Worm (Caenorhabditis elegans) whole organism, L1 larva: ENCODE measurements around the gene gpd-1.

ENCODE experiments used
- C16A3.4 ChIP-seq: fragments of 150-350 bp; optimal IDR thresholded peaks from 2 replicates; lab custom pipeline; 2014; ENCODE audit warnings: missing biosample characterization, missing genetic modification characterization
- F16B12.6 ChIP-seq: fragments of 150-350 bp; optimal IDR thresholded peaks from 2 replicates; lab custom pipeline; 2014; ENCODE audit warnings: missing biosample characterization, missing genetic modification characterization
- alr-1 ChIP-seq: fragments of 200-800 bp; sonication (Bioruptor generic); optimal IDR thresholded peaks from 2 replicates; lab custom pipeline; 2018; ENCODE audit warnings: borderline replicate concordance, mild to moderate bottlenecking, missing genetic modification characterization, missing compliant biosample characterization
- aly-2 ChIP-seq: fragments of 150-350 bp; optimal IDR thresholded peaks from 2 replicates; lab custom pipeline; 2014; ENCODE audit warnings: missing biosample characterization, missing genetic modification characterization
- ama-1 ChIP-seq: fragments of 150-350 bp; optimal IDR thresholded peaks from 2 replicates; lab custom pipeline; 2014
- blmp-1 ChIP-seq: fragments of 150-350 bp; optimal IDR thresholded peaks from 2 replicates; lab custom pipeline; 2014; ENCODE audit warnings: missing biosample characterization, missing genetic modification characterization
- ceh-8 ChIP-seq: fragments of 200-800 bp; sonication (Bioruptor generic); optimal IDR thresholded peaks from 2 replicates; lab custom pipeline; 2018; ENCODE audit warnings: mild to moderate bottlenecking, missing genetic modification characterization, moderate library complexity, missing compliant biosample characterization
- ceh-88 ChIP-seq: fragments of 200-800 bp; sonication (Bioruptor generic); IDR thresholded peaks from 2 replicates; pipeline ENCODE4 v1.3.6; 2022; ENCODE audit warnings: missing genetic modification characterization, missing compliant biosample characterization
- ces-1 ChIP-seq: fragments of 150-350 bp; optimal IDR thresholded peaks from 2 replicates; lab custom pipeline; 2014; ENCODE audit warnings: missing biosample characterization, missing genetic modification reagents, missing genetic modification characterization
- dpl-1 ChIP-seq, 3 experiments: fragments of 150-350 bp in 2 of 3; sonication (generic microtip) in 1 of 3; optimal IDR thresholded peaks; 2 replicates each; lab custom pipeline; 2014 to 2017; ENCODE audit warnings: missing biosample characterization in 3 of 3, missing genetic modification characterization in 3 of 3, missing genetic modification reagents in 3 of 3
- dsc-1 ChIP-seq: sonication (generic microtip); optimal IDR thresholded peaks from 2 replicates; lab custom pipeline; 2016; ENCODE audit warnings: mild to moderate bottlenecking, missing genetic modification characterization, missing compliant biosample characterization
- efl-1 ChIP-seq, 4 experiments: fragments of 150-350 bp; optimal IDR thresholded peaks in 3 of 4; peaks in 1 of 4; 1 replicate in 1 of 4; 2 replicates in 3 of 4; lab custom pipeline; 2014; ENCODE audit warnings: missing biosample characterization in 2 of 4, missing genetic modification characterization in 2 of 4, missing genetic modification reagents in 2 of 4
- egl-13 ChIP-seq: sonication (generic microtip); optimal IDR thresholded peaks from 2 replicates; lab custom pipeline; 2016; ENCODE audit warnings: missing genotype, missing genetic modification reagents, missing genetic modification characterization, missing compliant biosample characterization
- elt-3 ChIP-seq, 6 experiments: fragments of 150-350 bp in 1 of 6; sonication (generic microtip); optimal IDR thresholded peaks; 2 replicates each; lab custom pipeline; 2017 to 2018; ENCODE audit warnings: missing biosample characterization in 6 of 6, missing genetic modification characterization in 6 of 6, inconsistent platforms in 1 of 6
- fkh-10 ChIP-seq: sonication (generic microtip); optimal IDR thresholded peaks from 2 replicates; lab custom pipeline; 2017; ENCODE audit warnings: missing biosample characterization, missing genetic modification reagents, missing genetic modification characterization
- fkh-4 ChIP-seq: sonication (generic microtip); optimal IDR thresholded peaks from 2 replicates; lab custom pipeline; 2016; ENCODE audit warnings: missing compliant biosample characterization, missing genetic modification characterization, borderline replicate concordance
- fos-1 ChIP-seq: fragments of 150-350 bp; optimal IDR thresholded peaks from 2 replicates; lab custom pipeline; 2014; ENCODE audit warnings: missing biosample characterization, missing genetic modification characterization
- hlh-17 ChIP-seq: fragments of 200-800 bp; sonication (Bioruptor generic); optimal IDR thresholded peaks from 2 replicates; lab custom pipeline; 2018; ENCODE audit warnings: missing genetic modification characterization, mild to moderate bottlenecking, missing compliant biosample characterization, moderate library complexity, borderline replicate concordance
- hlh-4 ChIP-seq: sonication (generic microtip); optimal IDR thresholded peaks from 2 replicates; lab custom pipeline; 2016; ENCODE audit warnings: mild to moderate bottlenecking, missing genetic modification characterization, missing compliant biosample characterization
- jun-1 ChIP-seq: fragments of 150-350 bp; optimal IDR thresholded peaks from 2 replicates; lab custom pipeline; 2014; ENCODE audit warnings: missing biosample characterization, missing genetic modification reagents, missing genetic modification characterization
- lin-14 ChIP-seq: fragments of 200-800 bp; sonication (Bioruptor generic); optimal IDR thresholded peaks from 2 replicates; lab custom pipeline; 2018; ENCODE audit warnings: mild to moderate bottlenecking, missing genetic modification characterization, moderate library complexity, missing compliant biosample characterization
- lin-15B ChIP-seq: fragments of 150-350 bp; sonication (generic microtip); optimal IDR thresholded peaks from 3 replicates; lab custom pipeline; 2014; ENCODE audit warnings: missing biosample characterization, missing genetic modification characterization
- lsy-2 ChIP-seq, 2 experiments: fragments of 150-350 bp; optimal IDR thresholded peaks; 2 replicates each; lab custom pipeline; 2014; ENCODE audit warnings: missing biosample characterization in 2 of 2, missing genetic modification characterization in 2 of 2
- nhr-12 ChIP-seq: sonication (generic microtip); optimal IDR thresholded peaks from 2 replicates; lab custom pipeline; 2017; ENCODE audit warnings: missing biosample characterization, missing genetic modification characterization
- nhr-19 ChIP-seq: fragments of 200-800 bp; sonication (Bioruptor generic); conservative IDR thresholded peaks from 2 replicates; pipeline ENCODE4 v1.3.6; 2022; ENCODE audit warnings: missing genetic modification characterization, missing compliant biosample characterization
- nhr-28 ChIP-seq: fragments of 150-350 bp; optimal IDR thresholded peaks from 2 replicates; lab custom pipeline; 2014; ENCODE audit warnings: missing biosample characterization, missing genetic modification characterization
- nhr-76 ChIP-seq: sonication (generic microtip); optimal IDR thresholded peaks from 2 replicates; lab custom pipeline; 2017; ENCODE audit warnings: missing biosample characterization, missing genetic modification characterization
- nhr-85 ChIP-seq: sonication (generic microtip); peaks from one replicate; lab custom pipeline; 2016; ENCODE audit warnings: missing genetic modification characterization, inconsistent platforms, missing compliant biosample characterization
- nhr-90 ChIP-seq: sonication (generic microtip); optimal IDR thresholded peaks from 2 replicates; lab custom pipeline; 2016; ENCODE audit warnings: mild to moderate bottlenecking, missing genetic modification characterization, missing compliant biosample characterization; ENCODE audit not compliant: poor library complexity
- rnt-1 ChIP-seq: sonication (generic microtip); optimal IDR thresholded peaks from 2 replicates; lab custom pipeline; 2016; ENCODE audit warnings: mild to moderate bottlenecking, missing genetic modification characterization, moderate library complexity, missing compliant biosample characterization
- skn-1 ChIP-seq: fragments of 150-350 bp; optimal IDR thresholded peaks from 2 replicates; lab custom pipeline; 2014; ENCODE audit warnings: missing biosample characterization, missing genetic modification characterization
- snpc-4 ChIP-seq: fragments of 150-350 bp; optimal IDR thresholded peaks from 2 replicates; lab custom pipeline; 2014; ENCODE audit warnings: missing biosample characterization, missing genetic modification characterization
- snu-23 ChIP-seq: sonication (generic microtip); optimal IDR thresholded peaks from 2 replicates; lab custom pipeline; 2016; ENCODE audit warnings: missing genetic modification characterization, missing compliant biosample characterization
- sptf-1 ChIP-seq: fragments of 150-350 bp; optimal IDR thresholded peaks from 2 replicates; lab custom pipeline; 2014; ENCODE audit warnings: missing biosample characterization, missing genetic modification characterization
- sup-37 ChIP-seq: fragments of 200-800 bp; sonication (Bioruptor generic); optimal IDR thresholded peaks from 2 replicates; lab custom pipeline; 2018; ENCODE audit warnings: mild to moderate bottlenecking, missing genetic modification characterization, missing compliant biosample characterization
- swsn-7 ChIP-seq: sonication (generic microtip); optimal IDR thresholded peaks from 2 replicates; lab custom pipeline; 2016; ENCODE audit warnings: missing genetic modification characterization, missing compliant biosample characterization
- tbx-2 ChIP-seq: sonication (generic microtip); optimal IDR thresholded peaks from 2 replicates; lab custom pipeline; 2016; ENCODE audit warnings: missing genetic modification characterization, missing compliant biosample characterization
- tlp-1 ChIP-seq: fragments of 150-350 bp; optimal IDR thresholded peaks from 2 replicates; lab custom pipeline; 2014; ENCODE audit warnings: missing biosample characterization, missing genetic modification characterization
- unc-130 ChIP-seq: fragments of 150-350 bp; optimal IDR thresholded peaks from 2 replicates; lab custom pipeline; 2017; ENCODE audit warnings: missing biosample characterization, missing genetic modification characterization, inconsistent platforms
- unc-30 ChIP-seq: sonication (generic microtip); optimal IDR thresholded peaks from 2 replicates; lab custom pipeline; 2017; ENCODE audit warnings: missing biosample characterization, missing genetic modification characterization
- unc-62 ChIP-seq: fragments of 150-350 bp; optimal IDR thresholded peaks from 2 replicates; lab custom pipeline; 2014; ENCODE audit warnings: missing biosample characterization, missing genetic modification reagents, missing genetic modification characterization
- unc-86 ChIP-seq: sonication (generic microtip); optimal IDR thresholded peaks from 2 replicates; lab custom pipeline; 2016; ENCODE audit warnings: missing genetic modification characterization, missing compliant biosample characterization
- unc-98 ChIP-seq: fragments of 200-800 bp; sonication (Bioruptor generic); IDR thresholded peaks from 2 replicates; pipeline ENCODE4 v1.3.6; 2022; ENCODE audit warnings: missing genetic modification characterization, missing compliant biosample characterization
- vab-15 ChIP-seq: sonication (generic microtip); optimal IDR thresholded peaks from 2 replicates; lab custom pipeline; 2017; ENCODE audit warnings: missing genotype, mild to moderate bottlenecking, missing genetic modification characterization, missing compliant biosample characterization
- xbp-1 ChIP-seq: sonication (generic microtip); optimal IDR thresholded peaks from 2 replicates; lab custom pipeline; 2016; ENCODE audit warnings: missing genetic modification characterization, missing compliant biosample characterization
- zip-4 ChIP-seq: fragments of 200-800 bp; sonication (Bioruptor generic); optimal IDR thresholded peaks from 2 replicates; lab custom pipeline; 2018; ENCODE audit warnings: mild to moderate bottlenecking, missing genetic modification characterization, moderate library complexity, missing compliant biosample characterization
- ztf-11 ChIP-seq, 2 experiments: sonication (generic microtip); optimal IDR thresholded peaks; 2 replicates each; lab custom pipeline; 2016 to 2017; ENCODE audit warnings: missing genetic modification characterization in 2 of 2, missing biosample characterization in 1 of 2, missing compliant biosample characterization in 1 of 2
- ztf-4 ChIP-seq: fragments of 150-350 bp; optimal IDR thresholded peaks from 2 replicates; lab custom pipeline; 2014; ENCODE audit warnings: missing biosample characterization, missing genetic modification characterization

Gene gpd-1

ce11 chrII:10384680-10385383 is 9.1 kb upstream of the gpd-1 start, which contains the start of gene ztf-27 (continued):
- TF ChIP-seq lsy-2 (tag; optimal IDR thresholded peaks at IDR 0.05; lab: Kevin White, UChicago) = peak in 1 of 2 experiments; percentile 54
- TF ChIP-seq unc-86 (tag; lab: Kevin White, UChicago) = no peak
- peak; percentile 88 for TF ChIP-seq nhr-85 (tag; lab: Kevin White, UChicago)
- TF ChIP-seq xbp-1 = peak; percentile 1

- TF ChIP-seq ces-1 (GFP tag; lab: Kevin White, UChicago) (no peak), elt-3 (tag; optimal IDR thresholded peaks at IDR 0.05; lab: Kevin White, UChicago) (peak in 2 of 6 experiments; percentile 0 to 56), jun-1 (tag; lab: Kevin White, UChicago) (peak; percentile 54), unc-62 (no peak), fos-1 (no peak), unc-130 (tag; lab: Kevin White, UChicago) (peak; percentile 46), fkh-10 (GFP tag; lab: Kevin White, UChicago) (no peak), lin-14 (peak; percentile 85), vab-15 (tag; lab: Kevin White, UChicago) (no peak), ceh-88 (GFP tag; lab: Robert Waterston, UW) (0 out of 2 replicates have a peak, but pooled peaks have one; percentile 20), aly-2 (tag; lab: Kevin White, UChicago) (no peak), sptf-1 (tag; lab: Kevin White, UChicago) (no peak), alr-1 (tag; lab: Kevin White, UChicago) (no peak), F16B12.6 (tag; lab: Kevin White, UChicago) (no peak), rnt-1 (peak; percentile 73), lin-15B (tag; lab: Kevin White, UChicago) (peak; percentile 54), nhr-19 (GFP tag; lab: Robert Waterston, UW) (peak; percentile 82), nhr-76 (no peak), snu-23 (GFP tag; lab: Kevin White, UChicago) (peak; percentile 80), C16A3.4 (tag; lab: Kevin White, UChicago) (peak; percentile 66), lsy-2 (tag; optimal IDR thresholded peaks at IDR 0.05; lab: Kevin White, UChicago) (peak; percentile 75 to 77), unc-30 (tag; lab: Kevin White, UChicago) (no peak), sup-37 (peak; percentile 13), skn-1 (tag; lab: Kevin White, UChicago) (peak; percentile 61), swsn-7 (tag; lab: Kevin White, UChicago) (peak; percentile 80), dpl-1 (GFP tag; optimal IDR thresholded peaks at IDR 0.05; lab: Kevin White, UChicago) (peak; percentile 55 to 72 (median 69)), tlp-1 (no peak), fkh-4 (no peak), unc-98 (no peak), dsc-1 (peak; percentile 73), ztf-4 (tag; lab: Kevin White, UChicago) (no peak), ama-1 (peak; percentile 16), nhr-90 (tag; lab: Kevin White, UChicago) (peak; percentile 70), nhr-28 (tag; lab: Kevin White, UChicago) (no peak), blmp-1 (tag; lab: Kevin White, UChicago) (peak; percentile 56), efl-1 (optimal IDR thresholded peaks at IDR 0.05; lab: Kevin White, UChicago) (peak; percentile 45 to 73), efl-1 (GFP tag; optimal IDR thresholded peaks at IDR 0.05 in 1 of 2; lab: Kevin White, UChicago) (peak; percentile 66 to 96), nhr-12 (tag; lab: Kevin White, UChicago) (no peak), ztf-11 (tag; optimal IDR thresholded peaks at IDR 0.05; lab: Kevin White, UChicago) (peak in 1 of 2 experiments; percentile 42), ceh-8 (GFP tag; lab: Kevin White, UChicago) (no peak), zip-4 (GFP tag; lab: Kevin White, UChicago) (peak; percentile 19), egl-13 (tag; lab: Kevin White, UChicago) (peak; percentile 55), tbx-2 (tag; lab: Kevin White, UChicago) (peak; percentile 69), hlh-17 (GFP tag; lab: Kevin White, UChicago) (no peak), snpc-4 (tag; lab: Kevin White, UChicago) (peak; percentile 38), hlh-4 (no peak)
Measured at ce11 chrII:10388041-10388706, 5.8 kb upstream of the gpd-1 start.
